Worm (Caenorhabditis elegans): Measurements from ENCODE around the gene M04C3.2.

DNA sequence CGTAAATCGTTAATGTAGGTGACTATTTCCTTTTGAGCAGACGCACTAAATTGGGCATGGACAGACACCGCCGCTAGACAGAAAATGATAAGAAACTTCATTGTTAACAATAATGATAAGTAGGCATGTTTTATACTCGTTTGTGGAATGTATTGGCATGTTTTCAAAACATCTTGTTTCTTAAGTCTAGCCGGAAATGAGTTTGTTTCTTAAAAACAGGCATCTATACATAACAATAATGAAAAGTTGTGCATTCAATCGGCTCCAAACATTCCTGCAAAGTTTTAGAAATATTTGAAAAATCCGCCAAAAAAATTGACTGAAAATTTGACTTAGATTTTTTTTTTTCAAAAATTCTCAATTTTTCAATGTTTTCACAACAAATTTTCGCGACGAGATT is 46.9 kb upstream of the M04C3.2 start, which contains the start of gene scl-21:
- TF ChIP-seq W03F9.2 (tag; optimal IDR thresholded peaks at IDR 0.05) (no peak), him-1 (tag; optimal IDR thresholded peaks at IDR 0.05) (no peak)
